Fruit fly (Drosophila melanogaster) whole organism, wandering third instar larva: Measurements from ENCODE around the gene Lsd-1.

Experiments used
- Abd-B ChIP-seq: fragments of >200 bp; optimal IDR thresholded peaks from 2 replicates; lab custom pipeline; 2017; ENCODE audit warnings: missing biosample characterization, missing genetic modification characterization
- br ChIP-seq: fragments of 200-800 bp; sonication (Bioruptor generic); optimal IDR thresholded peaks from 2 replicates; lab custom pipeline; 2016; ENCODE audit warnings: missing biosample characterization, missing genetic modification characterization
- sv ChIP-seq: fragments of 200-800 bp; sonication (Bioruptor generic); optimal IDR thresholded peaks from 3 replicates; lab custom pipeline; 2016; ENCODE audit warnings: missing biosample characterization, missing genetic modification characterization
- usp ChIP-seq: fragments of >200 bp; optimal IDR thresholded peaks from 2 replicates; lab custom pipeline; 2017; ENCODE audit warnings: missing biosample characterization, missing genetic modification characterization

- TF ChIP-seq usp (GFP tag; lab: Kevin White, UChicago), result no peak
- TF ChIP-seq sv (GFP tag; lab: Kevin White, UChicago), result no peak
- TF ChIP-seq br (GFP tag; lab: Kevin White, UChicago), result peak; percentile 55
- TF ChIP-seq Abd-B, result no peak
Measured at dm6 chr3R:23724843-23725506, 38.7 kb upstream of the Lsd-1 start.
